Worm (Caenorhabditis elegans) whole organism, L1 larva: ENCODE measurements around the gene R01E6.7.

Source experiments
- C04F5.9 ChIP-seq: sonication (generic microtip); optimal IDR thresholded peaks from 2 replicates; lab custom pipeline; 2016; ENCODE audit warnings: missing genetic modification characterization, missing compliant biosample characterization
- Y116A8C.19 ChIP-seq: sonication (generic microtip); optimal IDR thresholded peaks from 2 replicates; lab custom pipeline; 2016; ENCODE audit warnings: missing compliant biosample characterization, missing genetic modification characterization, borderline replicate concordance
- alr-1 ChIP-seq: fragments of 200-800 bp; sonication (Bioruptor generic); optimal IDR thresholded peaks from 2 replicates; lab custom pipeline; 2018; ENCODE audit warnings: borderline replicate concordance, mild to moderate bottlenecking, missing genetic modification characterization, missing compliant biosample characterization
- ceh-63 ChIP-seq: fragments of 200-800 bp; sonication (Bioruptor generic); optimal IDR thresholded peaks from 2 replicates; lab custom pipeline; 2018; ENCODE audit warnings: mild to moderate bottlenecking, missing genetic modification characterization, missing compliant biosample characterization
- ceh-8 ChIP-seq: fragments of 200-800 bp; sonication (Bioruptor generic); optimal IDR thresholded peaks from 2 replicates; lab custom pipeline; 2018; ENCODE audit warnings: mild to moderate bottlenecking, missing genetic modification characterization, moderate library complexity, missing compliant biosample characterization
- ceh-82 ChIP-seq, 3 experiments: fragments of 150-350 bp in 1 of 3; sonication (generic microtip) in 2 of 3; optimal IDR thresholded peaks; 2 replicates each; lab custom pipeline; 2014 to 2017; ENCODE audit warnings: missing biosample characterization in 3 of 3, missing genetic modification characterization in 3 of 3
- ceh-88 ChIP-seq: fragments of 200-800 bp; sonication (Bioruptor generic); IDR thresholded peaks from 2 replicates; pipeline ENCODE4 v1.3.6; 2022; ENCODE audit warnings: missing genetic modification characterization, missing compliant biosample characterization
- ceh-90 ChIP-seq: sonication (generic microtip); optimal IDR thresholded peaks from 2 replicates; lab custom pipeline; 2016; ENCODE audit warnings: missing genetic modification characterization, missing compliant biosample characterization
- dsc-1 ChIP-seq: sonication (generic microtip); optimal IDR thresholded peaks from 2 replicates; lab custom pipeline; 2016; ENCODE audit warnings: mild to moderate bottlenecking, missing genetic modification characterization, missing compliant biosample characterization
- efl-1 ChIP-seq, 4 experiments: fragments of 150-350 bp; optimal IDR thresholded peaks in 3 of 4; peaks in 1 of 4; 1 replicate in 1 of 4; 2 replicates in 3 of 4; lab custom pipeline; 2014; ENCODE audit warnings: missing biosample characterization in 2 of 4, missing genetic modification characterization in 2 of 4, missing genetic modification reagents in 2 of 4
- efl-3 ChIP-seq: fragments of 200-800 bp; sonication (Bioruptor generic); optimal IDR thresholded peaks from 2 replicates; lab custom pipeline; 2018; ENCODE audit warnings: mild to moderate bottlenecking, missing genetic modification characterization, missing compliant biosample characterization
- egl-27 ChIP-seq, 2 experiments: fragments of 150-350 bp in 1 of 2; sonication (generic microtip); optimal IDR thresholded peaks; 3 replicates each; lab custom pipeline; 2017 to 2018; ENCODE audit warnings: missing biosample characterization in 2 of 2, missing genetic modification characterization in 2 of 2, missing genetic modification reagents in 2 of 2
- elt-2 ChIP-seq: sonication (generic microtip); optimal IDR thresholded peaks from 2 replicates; lab custom pipeline; 2016; ENCODE audit warnings: missing genetic modification characterization, mild to moderate bottlenecking, inconsistent platforms, missing compliant biosample characterization, missing genetic modification reagents
- elt-3 ChIP-seq, 6 experiments: fragments of 150-350 bp in 1 of 6; sonication (generic microtip); optimal IDR thresholded peaks; 2 replicates each; lab custom pipeline; 2017 to 2018; ENCODE audit warnings: missing biosample characterization in 6 of 6, missing genetic modification characterization in 6 of 6, inconsistent platforms in 1 of 6
- ets-5 ChIP-seq: fragments of 200-800 bp; sonication (Bioruptor generic); IDR thresholded peaks from 2 replicates; pipeline ENCODE4 v1.3.6; 2022; ENCODE audit warnings: missing genetic modification characterization, missing compliant biosample characterization
- hlh-4 ChIP-seq: sonication (generic microtip); optimal IDR thresholded peaks from 2 replicates; lab custom pipeline; 2016; ENCODE audit warnings: mild to moderate bottlenecking, missing genetic modification characterization, missing compliant biosample characterization
- hpl-2 ChIP-seq: fragments of 150-350 bp; optimal IDR thresholded peaks from 2 replicates; lab custom pipeline; 2014; ENCODE audit warnings: missing biosample characterization, missing genetic modification reagents, missing genetic modification characterization
- jun-1 ChIP-seq: fragments of 150-350 bp; optimal IDR thresholded peaks from 2 replicates; lab custom pipeline; 2014; ENCODE audit warnings: missing biosample characterization, missing genetic modification reagents, missing genetic modification characterization
- lsy-2 ChIP-seq, 2 experiments: fragments of 150-350 bp; optimal IDR thresholded peaks; 2 replicates each; lab custom pipeline; 2014; ENCODE audit warnings: missing biosample characterization in 2 of 2, missing genetic modification characterization in 2 of 2
- mab-9 ChIP-seq: fragments of 200-800 bp; sonication (Bioruptor generic); IDR thresholded peaks from 2 replicates; pipeline ENCODE4 v1.3.6; 2022; ENCODE audit warnings: missing genetic modification reagents, missing genetic modification characterization, missing compliant biosample characterization
- mep-1 ChIP-seq: fragments of 150-350 bp; optimal IDR thresholded peaks from 2 replicates; lab custom pipeline; 2014; ENCODE audit warnings: missing biosample characterization, missing genetic modification characterization
- nhr-12 ChIP-seq: sonication (generic microtip); optimal IDR thresholded peaks from 2 replicates; lab custom pipeline; 2017; ENCODE audit warnings: missing biosample characterization, missing genetic modification characterization
- nhr-28 ChIP-seq: fragments of 150-350 bp; optimal IDR thresholded peaks from 2 replicates; lab custom pipeline; 2014; ENCODE audit warnings: missing biosample characterization, missing genetic modification characterization
- nhr-47 ChIP-seq: sonication (generic microtip); optimal IDR thresholded peaks from 2 replicates; lab custom pipeline; 2016; ENCODE audit warnings: mild to moderate bottlenecking, missing genetic modification characterization, moderate library complexity, missing compliant biosample characterization
- nhr-71 ChIP-seq: sonication (generic microtip); optimal IDR thresholded peaks from 2 replicates; lab custom pipeline; 2016; ENCODE audit warnings: mild to moderate bottlenecking, missing genetic modification characterization, moderate library complexity, missing compliant biosample characterization
- nhr-90 ChIP-seq: sonication (generic microtip); optimal IDR thresholded peaks from 2 replicates; lab custom pipeline; 2016; ENCODE audit warnings: mild to moderate bottlenecking, missing genetic modification characterization, missing compliant biosample characterization; ENCODE audit not compliant: poor library complexity
- pag-3 ChIP-seq: sonication (generic microtip); optimal IDR thresholded peaks from 2 replicates; lab custom pipeline; 2017; ENCODE audit warnings: missing genetic modification characterization, mild to moderate bottlenecking, missing compliant biosample characterization, antibody characterized with exemption, borderline replicate concordance; ENCODE audit not compliant: insufficient read depth
- pqm-1 ChIP-seq: sonication (generic microtip); optimal IDR thresholded peaks from 3 replicates; lab custom pipeline; 2017; ENCODE audit warnings: missing biosample characterization, missing genetic modification characterization
- rnt-1 ChIP-seq: sonication (generic microtip); optimal IDR thresholded peaks from 2 replicates; lab custom pipeline; 2016; ENCODE audit warnings: mild to moderate bottlenecking, missing genetic modification characterization, moderate library complexity, missing compliant biosample characterization
- skn-1 ChIP-seq: fragments of 150-350 bp; optimal IDR thresholded peaks from 2 replicates; lab custom pipeline; 2014; ENCODE audit warnings: missing biosample characterization, missing genetic modification characterization
- snu-23 ChIP-seq: sonication (generic microtip); optimal IDR thresholded peaks from 2 replicates; lab custom pipeline; 2016; ENCODE audit warnings: missing genetic modification characterization, missing compliant biosample characterization
- sup-37 ChIP-seq: fragments of 200-800 bp; sonication (Bioruptor generic); optimal IDR thresholded peaks from 2 replicates; lab custom pipeline; 2018; ENCODE audit warnings: mild to moderate bottlenecking, missing genetic modification characterization, missing compliant biosample characterization
- unc-130 ChIP-seq: fragments of 150-350 bp; optimal IDR thresholded peaks from 2 replicates; lab custom pipeline; 2017; ENCODE audit warnings: missing biosample characterization, missing genetic modification characterization, inconsistent platforms
- vab-15 ChIP-seq: sonication (generic microtip); optimal IDR thresholded peaks from 2 replicates; lab custom pipeline; 2017; ENCODE audit warnings: missing genotype, mild to moderate bottlenecking, missing genetic modification characterization, missing compliant biosample characterization
- zag-1 ChIP-seq: fragments of 150-350 bp; optimal IDR thresholded peaks from 2 replicates; lab custom pipeline; 2014; ENCODE audit warnings: missing biosample characterization, missing genetic modification characterization

R01E6.7 gene

ce11 chrX:13604946-13605617 is 35.3 kb upstream of the R01E6.7 start, which contains the start of gene F54B11.9 (continued):
- no peak for TF ChIP-seq pag-3 (tag; lab: Kevin White, UChicago)
- no peak for TF ChIP-seq ceh-88 (GFP tag; lab: Robert Waterston, UW)
- TF ChIP-seq elt-3 (tag; optimal IDR thresholded peaks at IDR 0.05; lab: Kevin White, UChicago): no peak
- TF ChIP-seq nhr-47 (tag; lab: Kevin White, UChicago): peak; percentile 13
- no peak for TF ChIP-seq nhr-12 (tag; lab: Kevin White, UChicago)
- peak in 1 of 2 experiments; percentile 4 for TF ChIP-seq efl-1 (optimal IDR thresholded peaks at IDR 0.05; lab: Kevin White, UChicago)
- TF ChIP-seq efl-1 (GFP tag; optimal IDR thresholded peaks at IDR 0.05 in 1 of 2; lab: Kevin White, UChicago): no peak
- TF ChIP-seq nhr-90: no peak
- TF ChIP-seq pqm-1 (tag; lab: Kevin White, UChicago): no peak
- no peak for TF ChIP-seq Y116A8C.19 (tag; lab: Kevin White, UChicago)
- TF ChIP-seq C04F5.9 (tag; lab: Kevin White, UChicago): no peak
- no peak for TF ChIP-seq zag-1 (tag; lab: Kevin White, UChicago)
- TF ChIP-seq efl-3 (GFP tag; lab: Kevin White, UChicago): no peak
- no peak for TF ChIP-seq unc-130 (tag; lab: Kevin White, UChicago)
- TF ChIP-seq rnt-1 (tag; lab: Kevin White, UChicago): peak; percentile 82
- no peak for TF ChIP-seq ets-5 (GFP tag; lab: Robert Waterston, UW)
- TF ChIP-seq snu-23 (GFP tag; lab: Kevin White, UChicago): peak; percentile 35
- TF ChIP-seq ceh-82 (tag; optimal IDR thresholded peaks at IDR 0.05; lab: Kevin White, UChicago): no peak
- TF ChIP-seq skn-1: no peak
- peak; percentile 59 for TF ChIP-seq nhr-71 (tag; lab: Kevin White, UChicago)
- peak; percentile 69 for TF ChIP-seq dsc-1 (tag; lab: Kevin White, UChicago)
- TF ChIP-seq mep-1 (tag; lab: Kevin White, UChicago): peak; percentile 19

- no peak for TF ChIP-seq sup-37 (GFP tag; lab: Kevin White, UChicago)
- TF ChIP-seq hlh-4 (tag; lab: Kevin White, UChicago): no peak
- no peak for TF ChIP-seq alr-1 (tag; lab: Kevin White, UChicago)
Observed at ce11 chrX:13603826-13604225, 34.1 kb upstream of the R01E6.7 start, which contains the start of gene F54B11.8. F54B11.8 (minus strand) TSS chrX:13603926.

ce11 chrX:13600136-13600535 is 30.4 kb upstream of the R01E6.7 start, which contains the start of gene F54B11.7:
F54B11.7 (plus strand) TSS chrX:13600436.
- no peak for TF ChIP-seq efl-1 (optimal IDR thresholded peaks at IDR 0.05; lab: Kevin White, UChicago)
- TF ChIP-seq efl-1 (GFP tag; optimal IDR thresholded peaks at IDR 0.05 in 1 of 2; lab: Kevin White, UChicago): no peak
- no peak for TF ChIP-seq elt-2 (tag; lab: Kevin White, UChicago)
- TF ChIP-seq ceh-8: no peak
- TF ChIP-seq vab-15 (tag; lab: Kevin White, UChicago): no peak
- TF ChIP-seq jun-1: no peak
- no peak for TF ChIP-seq ceh-90 (tag; lab: Kevin White, UChicago)
- no peak for TF ChIP-seq hpl-2 (GFP tag; lab: Kevin White, UChicago)
- no peak for TF ChIP-seq rnt-1 (tag; lab: Kevin White, UChicago)
- TF ChIP-seq lsy-2 (tag; optimal IDR thresholded peaks at IDR 0.05; lab: Kevin White, UChicago): no peak
- no peak for TF ChIP-seq nhr-28 (tag; lab: Kevin White, UChicago)
- TF ChIP-seq ets-5 (GFP tag; lab: Robert Waterston, UW): no peak
- no peak for TF ChIP-seq mab-9 (GFP tag; lab: Robert Waterston, UW)
- no peak for TF ChIP-seq nhr-12 (tag; lab: Kevin White, UChicago)
- no peak for TF ChIP-seq ceh-63 (GFP tag; lab: Kevin White, UChicago)
- no peak for TF ChIP-seq mep-1 (tag; lab: Kevin White, UChicago)
- TF ChIP-seq egl-27 (tag; optimal IDR thresholded peaks at IDR 0.05; lab: Kevin White, UChicago): no peak
- TF ChIP-seq, all 84 proteins: peak for 0
